Worm (Caenorhabditis elegans): ENCODE measurements around the gene B0244.4.

DNA sequence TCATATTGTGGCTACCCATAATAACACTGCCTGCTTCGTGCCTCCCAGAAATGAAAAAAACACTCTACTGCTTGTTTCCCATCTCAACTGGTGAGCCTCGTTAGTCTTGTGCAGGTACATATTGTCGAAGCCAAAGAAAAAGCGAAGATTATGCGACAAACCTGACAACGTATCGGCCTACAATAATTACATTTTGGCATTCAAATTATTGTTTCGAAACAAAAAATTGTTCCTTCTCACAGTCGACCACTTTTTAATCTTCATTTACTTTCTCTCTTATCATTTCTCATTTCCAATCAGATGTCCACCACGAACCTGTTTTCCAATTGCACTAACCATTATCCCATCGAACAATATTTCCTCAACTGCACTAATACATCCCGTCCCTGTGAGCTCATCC is 4.2 kb upstream of the B0244.4 start, which contains the start of gene B0244.15:
- TF ChIP-seq pat-9 (tag; optimal IDR thresholded peaks at IDR 0.05), result no peak
- no peak for TF ChIP-seq nfya-1 (tag; optimal IDR thresholded peaks at IDR 0.05)
- no peak for TF ChIP-seq hlh-8 (tag; optimal IDR thresholded peaks at IDR 0.05)
- TF ChIP-seq pha-4 (tag; optimal IDR thresholded peaks at IDR 0.05), result no peak
- no peak for TF ChIP-seq F13H6.1 (tag; optimal IDR thresholded peaks at IDR 0.05)
- no peak for TF ChIP-seq ceh-6 (GFP tag; optimal IDR thresholded peaks at IDR 0.05)
- no peak for TF ChIP-seq unc-55 (GFP tag; optimal IDR thresholded peaks at IDR 0.05)
- no peak for TF ChIP-seq unc-42 (tag; optimal IDR thresholded peaks at IDR 0.05)
- TF ChIP-seq mec-3 (tag; optimal IDR thresholded peaks at IDR 0.05; ENCODE audit: borderline replicate concordance), result no peak
- no peak for TF ChIP-seq C38D4.7 (GFP tag; optimal IDR thresholded peaks at IDR 0.05)

Measured in whole organism, late embryonic.